Worm (Caenorhabditis elegans): ENCODE measurements around the gene chpf-2.

The chpf-2 gene

DNA sequence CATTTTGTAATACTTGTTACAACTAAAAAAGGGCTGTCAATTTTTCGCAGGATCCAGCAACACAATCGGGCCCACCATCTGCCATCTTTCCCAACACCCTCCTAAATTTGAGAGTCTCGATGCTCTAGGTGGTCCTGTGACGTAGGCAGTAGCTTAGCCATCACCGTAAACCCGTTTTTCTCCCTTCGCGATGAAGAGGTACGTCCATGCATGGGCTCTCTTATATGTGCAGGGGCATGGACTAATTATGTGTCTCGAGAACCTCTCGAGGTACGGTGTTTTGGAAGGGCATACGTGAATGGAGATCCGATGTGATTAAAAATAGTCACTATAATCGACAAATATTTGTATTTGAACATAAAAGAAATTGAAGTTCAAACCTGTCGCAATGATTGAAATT is 1.7 kb upstream of the chpf-2 start:
- no peak for TF ChIP-seq F26F4.8 (GFP tag; conservative IDR thresholded peaks at IDR 0.05)
- no peak for TF ChIP-seq duxl-1 (tag; optimal IDR thresholded peaks at IDR 0.05; ENCODE audit: poor library complexity)
- TF ChIP-seq T26A8.4 (GFP tag; IDR thresholded peaks at IDR 0.05): no peak
- no peak for TF ChIP-seq php-3 (GFP tag; IDR thresholded peaks at IDR 0.05)
- no peak for TF ChIP-seq nhr-28 (tag; optimal IDR thresholded peaks at IDR 0.05)
- TF ChIP-seq Y48G9A.11 (GFP tag; IDR thresholded peaks at IDR 0.05): no peak
- TF ChIP-seq unc-39 (tag; optimal IDR thresholded peaks at IDR 0.05): no peak
- no peak for TF ChIP-seq F49E8.2 (tag; optimal IDR thresholded peaks at IDR 0.05; ENCODE audit: borderline replicate concordance)
- no peak for TF ChIP-seq unc-62 (GFP tag; optimal IDR thresholded peaks at IDR 0.05 in 1 of 2)
- TF ChIP-seq unc-62 (tag; optimal IDR thresholded peaks at IDR 0.05): no peak
- TF ChIP-seq ztf-11 (tag; optimal IDR thresholded peaks at IDR 0.05): no peak
- no peak for TF ChIP-seq nhr-111 (GFP tag; optimal IDR thresholded peaks at IDR 0.05)
- no peak for TF ChIP-seq zag-1 (tag; optimal IDR thresholded peaks at IDR 0.05)
- TF ChIP-seq ctbp-1 (GFP tag; IDR thresholded peaks at IDR 0.05): no peak
- TF ChIP-seq zip-11 (GFP tag; IDR thresholded peaks at IDR 0.05): no peak
- no peak for TF ChIP-seq dmd-8 (GFP tag; IDR thresholded peaks at IDR 0.05)
- TF ChIP-seq F44E2.7 (GFP tag; IDR thresholded peaks at IDR 0.05): no peak

DNA sequence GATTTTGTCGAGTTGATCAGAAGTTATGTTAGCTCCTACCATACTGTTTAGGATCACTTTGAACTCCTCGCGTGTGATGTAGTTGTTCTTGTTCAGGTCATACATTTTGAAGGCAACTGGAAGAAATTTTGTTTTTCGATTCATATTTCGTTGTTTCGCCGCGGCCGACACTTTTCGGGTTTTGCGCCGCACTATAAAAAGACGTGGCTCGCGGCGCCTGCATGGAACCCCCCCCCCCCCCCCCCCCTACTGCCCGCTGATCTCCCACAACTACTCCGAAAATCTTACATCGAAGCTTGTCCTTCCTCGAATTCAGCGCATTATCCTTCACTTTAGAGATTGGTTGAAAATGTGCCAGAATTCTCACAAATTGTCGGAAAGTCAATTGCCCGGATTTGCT is 1.1 kb downstream of the chpf-2 start:
- TF ChIP-seq dve-1 (tag; optimal IDR thresholded peaks at IDR 0.05; ENCODE audit: insufficient read depth) (no peak), F44E2.7 (GFP tag; IDR thresholded peaks at IDR 0.05) (no peak), dmd-8 (GFP tag; IDR thresholded peaks at IDR 0.05) (no peak), php-3 (GFP tag; IDR thresholded peaks at IDR 0.05) (no peak), lir-3 (tag; optimal IDR thresholded peaks at IDR 0.05) (no peak), set-16 (GFP tag; IDR thresholded peaks at IDR 0.05) (peak; percentile 82)

- TF ChIP-seq aly-2 (tag; optimal IDR thresholded peaks at IDR 0.05) (no peak), T26A8.4 (GFP tag; IDR thresholded peaks at IDR 0.05) (no peak), saeg-2 (GFP tag; IDR thresholded peaks at IDR 0.05) (no peak), daf-19 (GFP tag; conservative IDR thresholded peaks at IDR 0.05) (no peak), daf-12 (tag; optimal IDR thresholded peaks at IDR 0.05) (no peak), jun-1 (tag; optimal IDR thresholded peaks at IDR 0.05) (no peak), hlh-30 (tag; optimal IDR thresholded peaks at IDR 0.05; ENCODE audit: insufficient read depth) (no peak), Y75B8A.6 (GFP tag; IDR thresholded peaks at IDR 0.05) (no peak)
Observed at ce11 chrV:3034236-3034635, 4.9 kb downstream of the chpf-2 start, which contains the start of gene srw-8. TSS of gene srw-8 (minus strand) at chrV:3034336.

- TF ChIP-seq fkh-10 (GFP tag; optimal IDR thresholded peaks at IDR 0.05): no peak
- no peak for TF ChIP-seq jun-1 (tag; optimal IDR thresholded peaks at IDR 0.05)
- TF ChIP-seq unc-130 (GFP tag; optimal IDR thresholded peaks at IDR 0.05): no peak
- TF ChIP-seq F10B5.3 (tag; optimal IDR thresholded peaks at IDR 0.05): no peak
- TF ChIP-seq duxl-1 (tag; optimal IDR thresholded peaks at IDR 0.05; ENCODE audit: poor library complexity): no peak
- TF ChIP-seq php-3 (GFP tag; IDR thresholded peaks at IDR 0.05): no peak
- TF ChIP-seq fos-1 (tag; optimal IDR thresholded peaks at IDR 0.05): no peak
- TF ChIP-seq hmg-1.1 (GFP tag; IDR thresholded peaks at IDR 0.05): no peak
- no peak for TF ChIP-seq skn-1 (tag; optimal IDR thresholded peaks at IDR 0.05)
- TF ChIP-seq dve-1 (tag; optimal IDR thresholded peaks at IDR 0.05; ENCODE audit: insufficient read depth): no peak
- no peak for TF ChIP-seq nhr-76 (tag; optimal IDR thresholded peaks at IDR 0.05)
Observed at ce11 chrV:3032343-3032742, 6.8 kb downstream of the chpf-2 start, which contains the start of gene irld-38. TSS of gene irld-38 (minus strand) at chrV:3032443.

- peak; percentile 73 for TF ChIP-seq aha-1 (tag)
- TF ChIP-seq F37D6.2 (tag; optimal IDR thresholded peaks at IDR 0.05): no peak
- TF ChIP-seq pqm-1 (tag; optimal IDR thresholded peaks at IDR 0.05): peak; percentile 12
Observed at ce11 chrV:3028205-3028604, 11.0 kb downstream of the chpf-2 start, which contains the start of gene asp-7. TSS of gene asp-7 (plus strand) at chrV:3028285.

All from whole organism, L4 larva.